Fruit fly (Drosophila melanogaster) whole organism, embryonic: ENCODE data around the gene rho-4.

Experiments
- C15 ChIP-seq: fragments of 200-800 bp; sonication (Bioruptor generic); IDR thresholded peaks from 3 replicates; pipeline ENCODE4 v1.3.6; 2022; ENCODE audit warnings: missing biosample characterization, missing genetic modification characterization
- CG10959 ChIP-seq: fragments of 200-800 bp; sonication (Bioruptor generic); IDR thresholded peaks from 2 replicates; pipeline ENCODE4 v1.3.6; 2022; ENCODE audit warnings: missing biosample characterization, missing genetic modification characterization
- CG11247 ChIP-seq: fragments of 200-800 bp; sonication (Bioruptor generic); IDR thresholded peaks from 2 replicates; pipeline ENCODE4 v1.3.6; 2022; ENCODE audit warnings: missing biosample characterization, missing genetic modification characterization
- CG11504 ChIP-seq: fragments of 200-800 bp; sonication (Bioruptor generic); optimal IDR thresholded peaks from 3 replicates; lab custom pipeline; 2019; ENCODE audit warnings: missing biosample characterization, mild to moderate bottlenecking, missing genetic modification characterization, moderate library complexity
- CG12391 ChIP-seq: fragments of 200-800 bp; sonication (Bioruptor generic); optimal IDR thresholded peaks from 3 replicates; lab custom pipeline; 2018; ENCODE audit warnings: missing biosample characterization, mild to moderate bottlenecking, missing genetic modification characterization, moderate library complexity
- CG14441 ChIP-seq: fragments of 200-800 bp; sonication (Bioruptor generic); IDR thresholded peaks from 2 replicates; pipeline ENCODE4 v1.3.6; 2022; ENCODE audit warnings: missing biosample characterization, missing genetic modification characterization
- CG1602 ChIP-seq: fragments of 200-800 bp; sonication (Bioruptor generic); optimal IDR thresholded peaks from 3 replicates; lab custom pipeline; 2016; ENCODE audit warnings: missing biosample characterization, missing genetic modification characterization
- CG16779 ChIP-seq: fragments of 200-800 bp; sonication (Bioruptor generic); IDR thresholded peaks from 2 replicates; pipeline ENCODE4 v1.3.6; 2022; ENCODE audit warnings: missing biosample characterization, missing genetic modification characterization
- CG17802 ChIP-seq: fragments of 200-800 bp; sonication (Bioruptor generic); optimal IDR thresholded peaks from 2 replicates; lab custom pipeline; 2018; ENCODE audit warnings: missing biosample characterization, mild to moderate bottlenecking, missing genetic modification characterization, moderate library complexity
- CG1832 ChIP-seq: fragments of 200-800 bp; sonication (Bioruptor generic); optimal IDR thresholded peaks from 2 replicates; lab custom pipeline; 2017; ENCODE audit warnings: missing biosample characterization, mild to moderate bottlenecking, missing genetic modification characterization, inconsistent platforms
- CG2889 ChIP-seq: fragments of 200-800 bp; sonication (Bioruptor generic); IDR thresholded peaks from 3 replicates; pipeline ENCODE4 v1.3.6; 2022; ENCODE audit warnings: missing biosample characterization, missing genetic modification characterization
- CG4282 ChIP-seq: fragments of 200-800 bp; sonication (Bioruptor generic); optimal IDR thresholded peaks from 2 replicates; lab custom pipeline; 2016; ENCODE audit warnings: missing biosample characterization, missing genetic modification characterization
- CG4730 ChIP-seq: fragments of 200-800 bp; sonication (Bioruptor generic); IDR thresholded peaks from 2 replicates; pipeline ENCODE4 v1.3.6; 2022; ENCODE audit warnings: missing biosample characterization, missing genetic modification characterization
- CG6689 ChIP-seq: fragments of 200-800 bp; sonication (Bioruptor generic); IDR thresholded peaks from 2 replicates; pipeline ENCODE4 v1.3.6; 2022; ENCODE audit warnings: missing biosample characterization, missing genetic modification characterization
- CG7271 ChIP-seq: fragments of 200-800 bp; sonication (Bioruptor generic); optimal IDR thresholded peaks from 2 replicates; lab custom pipeline; 2018; ENCODE audit warnings: missing biosample characterization, mild to moderate bottlenecking, missing genetic modification characterization, moderate library complexity
- CG7839 ChIP-seq: fragments of 200-800 bp; sonication (Bioruptor generic); optimal IDR thresholded peaks from 3 replicates; lab custom pipeline; 2018; ENCODE audit warnings: missing biosample characterization, mild to moderate bottlenecking, missing genetic modification characterization, moderate library complexity
- Dad ChIP-seq: fragments of 200-800 bp; sonication (Bioruptor generic); optimal IDR thresholded peaks from 3 replicates; lab custom pipeline; 2016; ENCODE audit warnings: missing biosample characterization, missing genetic modification characterization
- Dbx ChIP-seq: fragments of 200-800 bp; sonication (Bioruptor generic); IDR thresholded peaks from 3 replicates; pipeline ENCODE4 v1.3.6; 2022; ENCODE audit warnings: missing biosample characterization, missing genetic modification characterization
- Fer3 ChIP-seq: fragments of 200-800 bp; sonication (Bioruptor generic); optimal IDR thresholded peaks from 2 replicates; lab custom pipeline; 2018; ENCODE audit warnings: missing biosample characterization, mild to moderate bottlenecking, missing genetic modification characterization, moderate library complexity
- Gsc ChIP-seq: fragments of 200-800 bp; sonication (Bioruptor generic); IDR thresholded peaks from 2 replicates; pipeline ENCODE4 v1.3.6; 2022; ENCODE audit warnings: missing biosample characterization, missing genetic modification characterization
- H15 ChIP-seq: fragments of 200-800 bp; sonication (Bioruptor generic); IDR thresholded peaks from 3 replicates; pipeline ENCODE4 v1.3.6; 2022; ENCODE audit warnings: missing biosample characterization, missing genetic modification characterization
- Lim3 ChIP-seq: fragments of 200-800 bp; sonication (Bioruptor generic); IDR thresholded peaks from 2 replicates; pipeline ENCODE4 v1.3.6; 2022; ENCODE audit warnings: missing biosample characterization, missing genetic modification characterization
- Med ChIP-seq: fragments of 200-800 bp; sonication (Bioruptor generic); peaks from one replicate; lab custom pipeline; 2016; ENCODE audit warnings: missing biosample characterization, missing genetic modification characterization, mild to moderate bottlenecking, inconsistent platforms, moderate library complexity
- NC2β ChIP-seq: fragments of 200-800 bp; sonication (Bioruptor generic); optimal IDR thresholded peaks from 2 replicates; lab custom pipeline; 2016; ENCODE audit warnings: missing biosample characterization, missing genetic modification characterization
- Neu2 ChIP-seq: fragments of 200-800 bp; sonication (Bioruptor generic); optimal IDR thresholded peaks from 3 replicates; lab custom pipeline; 2016; ENCODE audit warnings: missing biosample characterization, missing genetic modification characterization, borderline replicate concordance
- Opbp ChIP-seq: fragments of 200-800 bp; sonication (Bioruptor generic); IDR thresholded peaks from 3 replicates; pipeline ENCODE4 v1.3.6; 2022; ENCODE audit warnings: missing biosample characterization, missing genetic modification characterization; ENCODE audit not compliant: partially characterized antibody
- Pdp1 ChIP-seq, 2 experiments: fragments of 200-800 bp; sonication (Bioruptor generic); optimal IDR thresholded peaks; 3 replicates each; lab custom pipeline; 2016; ENCODE audit warnings: missing biosample characterization in 2 of 2, missing genetic modification characterization in 2 of 2, mild to moderate bottlenecking in 1 of 2, moderate library complexity in 1 of 2
- Side ChIP-seq: fragments of 200-800 bp; sonication (Bioruptor generic); optimal IDR thresholded peaks from 2 replicates; lab custom pipeline; 2016; ENCODE audit warnings: missing biosample characterization, missing genetic modification characterization
- TFAM ChIP-seq: fragments of 200-800 bp; sonication (Bioruptor generic); optimal IDR thresholded peaks from 2 replicates; lab custom pipeline; 2017; ENCODE audit warnings: missing biosample characterization, missing genetic modification characterization, inconsistent platforms
- Vsx1 ChIP-seq: fragments of 200-800 bp; sonication (Bioruptor generic); optimal IDR thresholded peaks from 2 replicates; lab custom pipeline; 2017; ENCODE audit warnings: missing biosample characterization, mild to moderate bottlenecking, missing genetic modification characterization, missing genetic modification reagents
- cad ChIP-seq: fragments of >200 bp; optimal IDR thresholded peaks from 2 replicates; lab custom pipeline; 2017; ENCODE audit warnings: missing biosample characterization, missing genetic modification characterization
- croc ChIP-seq: fragments of 200-800 bp; sonication (Bioruptor generic); conservative IDR thresholded peaks from 3 replicates; pipeline ENCODE4 v1.3.6; 2022; ENCODE audit warnings: missing biosample characterization, missing genetic modification characterization
- crp ChIP-seq, 2 experiments: fragments of 200-800 bp; sonication (Bioruptor generic); optimal IDR thresholded peaks; 2 replicates in 1 of 2; 3 replicates in 1 of 2; lab custom pipeline; 2017; ENCODE audit warnings: missing biosample characterization in 2 of 2, missing genetic modification characterization in 2 of 2, mild to moderate bottlenecking in 1 of 2, moderate library complexity in 1 of 2
- dysf ChIP-seq: fragments of 200-800 bp; sonication (Bioruptor generic); IDR thresholded peaks from 3 replicates; pipeline ENCODE4 v1.3.6; 2022; ENCODE audit warnings: missing biosample characterization, missing genetic modification characterization
- fru ChIP-seq: fragments of >200 bp; optimal IDR thresholded peaks from 2 replicates; lab custom pipeline; 2017
- ftz-f1 ChIP-seq: fragments of 200-800 bp; sonication (Bioruptor generic); optimal IDR thresholded peaks from 2 replicates; lab custom pipeline; 2016; ENCODE audit warnings: missing biosample characterization, missing genetic modification characterization
- grn ChIP-seq: fragments of 200-800 bp; sonication (Bioruptor generic); optimal IDR thresholded peaks from 3 replicates; lab custom pipeline; 2017; ENCODE audit warnings: missing biosample characterization, missing genetic modification characterization
- gt ChIP-seq: fragments of 200-800 bp; sonication (Bioruptor generic); IDR thresholded peaks from 2 replicates; pipeline ENCODE4 v1.3.6; 2022; ENCODE audit warnings: missing biosample characterization, missing genetic modification characterization
- kay ChIP-seq: fragments of 200-800 bp; sonication (Bioruptor generic); optimal IDR thresholded peaks from 2 replicates; lab custom pipeline; 2016; ENCODE audit warnings: missing biosample characterization, missing genetic modification characterization
- ken ChIP-seq: fragments of 200-800 bp; sonication (Bioruptor generic); IDR thresholded peaks from 3 replicates; pipeline ENCODE4 v1.3.6; 2022; ENCODE audit warnings: missing biosample characterization, missing genetic modification characterization
- kni ChIP-seq: fragments of 200-800 bp; sonication (Bioruptor generic); optimal IDR thresholded peaks from 3 replicates; lab custom pipeline; 2017; ENCODE audit warnings: mild to moderate bottlenecking, missing biosample characterization, missing genetic modification reagents, missing genetic modification characterization
- lbe ChIP-seq: fragments of 200-800 bp; sonication (Bioruptor generic); optimal IDR thresholded peaks from 2 replicates; lab custom pipeline; 2016; ENCODE audit warnings: missing biosample characterization, mild to moderate bottlenecking, missing genetic modification characterization
- lov ChIP-seq, 2 experiments: fragments of 200-800 bp in 1 of 2; fragments of >200 bp in 1 of 2; sonication (Bioruptor generic) in 1 of 2; IDR thresholded peaks in 1 of 2; optimal IDR thresholded peaks in 1 of 2; 2 replicates in 1 of 2; 3 replicates in 1 of 2; pipeline versions ENCODE4 v1.3.6 to Lab custom; 2017 to 2022; ENCODE audit warnings: missing biosample characterization in 1 of 2, missing genetic modification characterization in 1 of 2
- mirr ChIP-seq: fragments of 200-800 bp; sonication (Bioruptor generic); optimal IDR thresholded peaks from 3 replicates; lab custom pipeline; 2018; ENCODE audit warnings: missing biosample characterization, mild to moderate bottlenecking, missing genetic modification characterization
- rib ChIP-seq: fragments of 200-800 bp; sonication (Bioruptor generic); IDR thresholded peaks from 2 replicates; pipeline ENCODE4 v1.3.6; 2022; ENCODE audit warnings: missing biosample characterization, missing genetic modification characterization
- schlank ChIP-seq: fragments of 200-800 bp; sonication (Bioruptor generic); optimal IDR thresholded peaks from 2 replicates; lab custom pipeline; 2018; ENCODE audit warnings: missing biosample characterization, mild to moderate bottlenecking, missing genetic modification characterization
- slp2 ChIP-seq: fragments of 200-800 bp; sonication (Bioruptor generic); optimal IDR thresholded peaks from 2 replicates; lab custom pipeline; 2016; ENCODE audit warnings: missing biosample characterization, missing genetic modification characterization
- toy ChIP-seq: fragments of 200-800 bp; sonication (Bioruptor generic); IDR thresholded peaks from 2 replicates; pipeline ENCODE4 v1.3.6; 2022; ENCODE audit warnings: missing biosample characterization, missing genetic modification characterization
- vvl ChIP-seq: fragments of 200-800 bp; sonication (Bioruptor generic); IDR thresholded peaks from 2 replicates; pipeline ENCODE4 v1.3.6; 2022; ENCODE audit warnings: missing biosample characterization, missing genetic modification characterization

Gene rho-4

DNA sequence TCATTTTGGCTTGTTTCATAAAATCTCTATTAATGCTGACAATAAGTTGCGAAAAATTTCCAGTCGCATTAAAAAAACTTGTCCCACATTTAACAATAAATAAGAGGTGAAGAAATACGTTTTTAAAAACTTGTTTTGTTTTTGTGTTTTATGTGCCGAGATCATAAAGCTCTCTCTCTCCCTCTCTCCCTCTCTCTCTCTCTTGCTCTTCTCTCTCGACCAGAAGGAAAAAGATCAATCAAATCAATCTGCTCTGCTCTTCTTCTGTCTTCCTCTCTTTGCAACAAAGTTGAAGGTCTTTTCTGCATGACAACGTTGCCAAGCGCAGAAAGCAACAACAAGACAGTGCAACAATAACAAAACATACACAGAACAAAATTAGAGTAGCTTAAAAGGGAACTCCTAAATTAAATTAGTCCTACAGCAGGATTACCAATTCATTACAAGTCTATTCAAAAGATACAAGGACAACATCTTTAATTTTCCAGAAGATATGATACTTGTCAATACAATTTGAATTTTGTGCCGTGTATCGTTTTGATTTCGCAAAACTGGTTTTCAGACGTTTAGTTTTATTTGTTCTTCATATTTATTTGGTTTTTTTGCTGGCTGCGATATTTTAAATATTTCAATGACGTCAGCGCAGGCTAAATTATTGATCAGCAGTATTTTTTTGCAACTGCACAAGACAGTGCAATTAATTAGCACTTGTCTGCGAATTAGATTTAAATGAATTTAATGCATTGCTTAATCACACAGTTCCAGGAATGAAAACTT lies 23.2 kb downstream of the rho-4 start (continued):
- TF ChIP-seq Vsx1 (GFP tag; lab: Kevin White, UChicago) (peak; percentile 41), CG1602 (GFP tag; lab: Kevin White, UChicago) (peak; percentile 46), CG16779 (GFP tag; lab: Robert Waterston, UW) (peak; percentile 60; the same call in 1 of the 2 replicates), CG7839 (tag; lab: Kevin White, UChicago) (peak; percentile 81), fru (lab: Kevin White, UChicago) (no peak), Lim3 (GFP tag; lab: Robert Waterston, UW) (no peak), CG17802 (tag; lab: Kevin White, UChicago) (no peak), slp2 (GFP tag; lab: Kevin White, UChicago) (peak; percentile 60), CG14441 (GFP tag; lab: Robert Waterston, UW) (peak; percentile 85), TFAM (peak; percentile 16), schlank (tag; lab: Kevin White, UChicago) (peak; percentile 73), NC2β (GFP tag; lab: Kevin White, UChicago) (peak; percentile 53), crp (GFP tag; optimal IDR thresholded peaks at IDR 0.05; lab: Kevin White, UChicago) (no peak), Med (peak; percentile 97), CG2889 (GFP tag; lab: Robert Waterston, UW) (peak; percentile 56; the same call in 1 of the 3 replicates), grn (GFP tag; lab: Kevin White, UChicago) (no peak), C15 (GFP tag; lab: Robert Waterston, UW) (no peak), CG6689 (GFP tag; lab: Robert Waterston, UW) (peak; percentile 78), cad (GFP tag; lab: Kevin White, UChicago) (no peak), lov (optimal IDR thresholded peaks at IDR 0.05; lab: Kevin White, UChicago) (no peak), lov (GFP tag; IDR thresholded peaks at IDR 0.05; lab: Robert Waterston, UW) (no peak), CG11247 (peak; percentile 62), kni (GFP tag; lab: Kevin White, UChicago) (no peak), kay (peak; percentile 10), Side (GFP tag; lab: Kevin White, UChicago) (no peak), mirr (GFP tag; lab: Kevin White, UChicago) (peak; percentile 57), ftz-f1 (GFP tag; lab: Kevin White, UChicago) (peak; percentile 0), gt (GFP tag; lab: Robert Waterston, UW) (no peak), Dbx (peak; percentile 64; the same call in 1 of the 3 replicates), ken (GFP tag; lab: Robert Waterston, UW) (peak; percentile 45; the same call in 1 of the 3 replicates), CG11504 (tag; lab: Kevin White, UChicago) (peak; percentile 75), CG4282 (GFP tag; lab: Kevin White, UChicago) (no peak), CG1832 (GFP tag; lab: Kevin White, UChicago) (no peak), CG4730 (GFP tag; lab: Robert Waterston, UW) (peak; percentile 79), rib (peak; percentile 68; the same call in 1 of the 2 replicates), Neu2 (GFP tag; lab: Kevin White, UChicago) (no peak), dysf (peak; percentile 85), H15 (GFP tag; lab: Robert Waterston, UW) (peak; percentile 74; the same call in 2 of the 3 replicates), vvl (GFP tag; lab: Robert Waterston, UW) (peak; percentile 82), Opbp (GFP tag; lab: Robert Waterston, UW) (no peak), Dad (peak; percentile 65), toy (peak; percentile 63; the same call in 1 of the 2 replicates), Pdp1 (GFP tag; optimal IDR thresholded peaks at IDR 0.05; lab: Kevin White, UChicago) (peak in 1 of 2 experiments; percentile 72), Fer3 (tag; lab: Kevin White, UChicago) (peak; percentile 79), CG12391 (tag; lab: Kevin White, UChicago) (peak; percentile 76), CG10959 (GFP tag; lab: Robert Waterston, UW) (peak; percentile 22; the same call in 1 of the 2 replicates), Gsc (GFP tag; lab: Robert Waterston, UW) (no peak), lbe (GFP tag; lab: Kevin White, UChicago) (peak; percentile 95), croc (peak; percentile 42; the same call in 2 of the 3 replicates), CG7271 (no peak)
